Worm (Caenorhabditis elegans) whole organism, L1 larva: ENCODE measurements around the gene Y51A2A.5.

Source experiments
- C16A3.4 ChIP-seq: fragments of 150-350 bp; optimal IDR thresholded peaks from 2 replicates; lab custom pipeline; 2014; ENCODE audit warnings: missing biosample characterization, missing genetic modification characterization
- fkh-10 ChIP-seq: sonication (generic microtip); optimal IDR thresholded peaks from 2 replicates; lab custom pipeline; 2017; ENCODE audit warnings: missing biosample characterization, missing genetic modification reagents, missing genetic modification characterization
- jun-1 ChIP-seq: fragments of 150-350 bp; optimal IDR thresholded peaks from 2 replicates; lab custom pipeline; 2014; ENCODE audit warnings: missing biosample characterization, missing genetic modification reagents, missing genetic modification characterization
- lin-14 ChIP-seq: fragments of 200-800 bp; sonication (Bioruptor generic); optimal IDR thresholded peaks from 2 replicates; lab custom pipeline; 2018; ENCODE audit warnings: mild to moderate bottlenecking, missing genetic modification characterization, moderate library complexity, missing compliant biosample characterization
- nhr-237 ChIP-seq: fragments of 150-350 bp; optimal IDR thresholded peaks from 2 replicates; lab custom pipeline; 2014; ENCODE audit warnings: missing biosample characterization, missing genetic modification characterization
- nhr-85 ChIP-seq: sonication (generic microtip); peaks from one replicate; lab custom pipeline; 2016; ENCODE audit warnings: missing genetic modification characterization, inconsistent platforms, missing compliant biosample characterization
- pqm-1 ChIP-seq: sonication (generic microtip); optimal IDR thresholded peaks from 3 replicates; lab custom pipeline; 2017; ENCODE audit warnings: missing biosample characterization, missing genetic modification characterization
- sptf-1 ChIP-seq: fragments of 150-350 bp; optimal IDR thresholded peaks from 2 replicates; lab custom pipeline; 2014; ENCODE audit warnings: missing biosample characterization, missing genetic modification characterization
- tbx-2 ChIP-seq: sonication (generic microtip); optimal IDR thresholded peaks from 2 replicates; lab custom pipeline; 2016; ENCODE audit warnings: missing genetic modification characterization, missing compliant biosample characterization
- unc-62 ChIP-seq: fragments of 150-350 bp; optimal IDR thresholded peaks from 2 replicates; lab custom pipeline; 2014; ENCODE audit warnings: missing biosample characterization, missing genetic modification reagents, missing genetic modification characterization

- TF ChIP-seq fkh-10 (GFP tag; lab: Kevin White, UChicago) (no peak), nhr-85 (tag; lab: Kevin White, UChicago) (no peak), C16A3.4 (tag; lab: Kevin White, UChicago) (no peak), lin-14 (GFP tag; lab: Kevin White, UChicago) (no peak), unc-62 (GFP tag; lab: Kevin White, UChicago) (no peak), nhr-237 (tag; lab: Kevin White, UChicago) (no peak), sptf-1 (tag; lab: Kevin White, UChicago) (no peak), tbx-2 (tag; lab: Kevin White, UChicago) (no peak), pqm-1 (tag; lab: Kevin White, UChicago) (no peak), jun-1 (tag; lab: Kevin White, UChicago) (no peak)
Observed at ce11 chrV:18268744-18269143, 29.9 kb upstream of the Y51A2A.5 start, which contains the start of gene fbxa-213.
